Worm (Caenorhabditis elegans) whole organism, young adult: ENCODE results near the gene psd-1.

ENCODE experiments used
- F33H1.4 ChIP-seq: fragments of 200-800 bp; sonication (Bioruptor generic); IDR thresholded peaks from 2 replicates; pipeline ENCODE4 v1.3.6; 2022; ENCODE audit warnings: missing genetic modification reagents, missing genetic modification characterization, missing compliant biosample characterization
- Y79H2A.3 ChIP-seq: fragments of 200-800 bp; sonication (Bioruptor generic); conservative IDR thresholded peaks from 2 replicates; pipeline ENCODE4 v1.3.6; 2022; ENCODE audit warnings: missing genetic modification reagents, missing genetic modification characterization, missing compliant biosample characterization
- attf-5 ChIP-seq: fragments of 200-800 bp; sonication (Bioruptor generic); optimal IDR thresholded peaks from 2 replicates; lab custom pipeline; 2018; ENCODE audit warnings: mild to moderate bottlenecking, missing genetic modification characterization, missing compliant biosample characterization
- bed-1 ChIP-seq: fragments of 200-800 bp; sonication (Bioruptor generic); IDR thresholded peaks from 2 replicates; pipeline ENCODE4 v1.3.6; 2022; ENCODE audit warnings: missing genetic modification reagents, missing genetic modification characterization, missing compliant biosample characterization
- cebp-1 ChIP-seq, 2 experiments: fragments of 200-800 bp in 1 of 2; sonication (Bioruptor generic) in 1 of 2; sonication (generic microtip) in 1 of 2; IDR thresholded peaks in 1 of 2; optimal IDR thresholded peaks in 1 of 2; 2 replicates each; pipeline versions ENCODE4 v1.3.6 to Lab custom; 2017 to 2022; ENCODE audit warnings: missing compliant biosample characterization in 2 of 2, missing genetic modification characterization in 2 of 2, mild to moderate bottlenecking in 1 of 2, missing genetic modification reagents in 1 of 2, moderate library complexity in 1 of 2
- ceh-40 ChIP-seq: fragments of 200-800 bp; sonication (Bioruptor generic); IDR thresholded peaks from 2 replicates; pipeline ENCODE4 v1.3.6; 2022; ENCODE audit warnings: missing genetic modification characterization, missing compliant biosample characterization
- ceh-79 ChIP-seq: sonication (generic microtip); optimal IDR thresholded peaks from 2 replicates; lab custom pipeline; 2017; ENCODE audit warnings: mild to moderate bottlenecking, missing genetic modification characterization, missing compliant biosample characterization
- die-1 ChIP-seq: sonication (generic microtip); optimal IDR thresholded peaks from 2 replicates; lab custom pipeline; 2016; ENCODE audit warnings: missing genotype, mild to moderate bottlenecking, missing genetic modification characterization, missing compliant biosample characterization
- dpl-1 ChIP-seq: fragments of 150-350 bp; optimal IDR thresholded peaks from 2 replicates; lab custom pipeline; 2014; ENCODE audit warnings: missing biosample characterization, missing genetic modification reagents, missing genetic modification characterization
- efl-1 ChIP-seq: fragments of 150-350 bp; optimal IDR thresholded peaks from 2 replicates; lab custom pipeline; 2014; ENCODE audit warnings: missing biosample characterization, missing genetic modification reagents, missing genetic modification characterization
- egl-44 ChIP-seq: fragments of 200-800 bp; sonication (Bioruptor generic); IDR thresholded peaks from 2 replicates; pipeline ENCODE4 v1.3.6; 2022; ENCODE audit warnings: missing genetic modification reagents, missing genetic modification characterization, missing compliant biosample characterization
- ets-4 ChIP-seq: fragments of 200-800 bp; sonication (Bioruptor generic); optimal IDR thresholded peaks from 2 replicates; lab custom pipeline; 2018; ENCODE audit warnings: mild to moderate bottlenecking, missing genetic modification characterization, missing compliant biosample characterization
- hlh-12 ChIP-seq: sonication (generic microtip); optimal IDR thresholded peaks from 2 replicates; lab custom pipeline; 2016; ENCODE audit warnings: missing genetic modification characterization, missing compliant biosample characterization
- hmg-1.2 ChIP-seq: fragments of 200-800 bp; sonication (Bioruptor generic); IDR thresholded peaks from 2 replicates; pipeline ENCODE4 v1.3.6; 2022; ENCODE audit warnings: missing genetic modification reagents, missing genetic modification characterization, missing compliant biosample characterization
- lin-26 ChIP-seq: fragments of 200-800 bp; sonication (Bioruptor generic); IDR thresholded peaks from 2 replicates; pipeline ENCODE4 v1.3.6; 2022; ENCODE audit warnings: missing genetic modification reagents, missing genetic modification characterization, missing compliant biosample characterization
- lin-35 ChIP-seq, 3 experiments: fragments of 150-350 bp in 2 of 3; sonication (generic microtip) in 1 of 3; optimal IDR thresholded peaks; 2 replicates each; lab custom pipeline; 2014 to 2018; ENCODE audit warnings: missing biosample characterization in 3 of 3, missing genetic modification characterization in 3 of 3, missing genetic modification reagents in 3 of 3
- lin-40 ChIP-seq: sonication (generic microtip); optimal IDR thresholded peaks from 2 replicates; lab custom pipeline; 2016; ENCODE audit warnings: missing genetic modification characterization, mild to moderate bottlenecking, missing compliant biosample characterization, missing genotype, missing genetic modification reagents
- lin-54 ChIP-seq: fragments of 200-800 bp; sonication (Bioruptor generic); optimal IDR thresholded peaks from 2 replicates; lab custom pipeline; 2018; ENCODE audit warnings: mild to moderate bottlenecking, missing genetic modification characterization, missing compliant biosample characterization
- lir-1 ChIP-seq: fragments of 200-800 bp; sonication (Bioruptor generic); conservative IDR thresholded peaks from 2 replicates; pipeline ENCODE4 v1.3.6; 2022; ENCODE audit warnings: missing genetic modification reagents, missing genetic modification characterization, missing compliant biosample characterization
- lsl-1 ChIP-seq: fragments of 200-800 bp; sonication (Bioruptor generic); optimal IDR thresholded peaks from 2 replicates; lab custom pipeline; 2018; ENCODE audit warnings: mild to moderate bottlenecking, missing genetic modification characterization, moderate library complexity, missing compliant biosample characterization
- madf-10 ChIP-seq: sonication (generic microtip); optimal IDR thresholded peaks from 2 replicates; lab custom pipeline; 2016; ENCODE audit warnings: mild to moderate bottlenecking, missing genetic modification characterization, missing compliant biosample characterization
- mcd-1 ChIP-seq: fragments of 200-800 bp; sonication (Bioruptor generic); IDR thresholded peaks from 2 replicates; pipeline ENCODE4 v1.3.6; 2022; ENCODE audit warnings: missing genetic modification reagents, missing genetic modification characterization, missing compliant biosample characterization
- nfya-2 ChIP-seq: fragments of 200-800 bp; sonication (Bioruptor generic); IDR thresholded peaks from 2 replicates; pipeline ENCODE4 v1.3.6; 2022; ENCODE audit warnings: missing genetic modification reagents, missing genetic modification characterization, missing compliant biosample characterization
- nhr-179 ChIP-seq: sonication (generic microtip); optimal IDR thresholded peaks from 2 replicates; lab custom pipeline; 2016; ENCODE audit warnings: mild to moderate bottlenecking, missing genetic modification characterization, missing compliant biosample characterization
- nhr-80 ChIP-seq: sonication (generic microtip); optimal IDR thresholded peaks from 2 replicates; lab custom pipeline; 2016; ENCODE audit warnings: missing genetic modification characterization, missing compliant biosample characterization
- nhr-90 ChIP-seq: sonication (generic microtip); optimal IDR thresholded peaks from 2 replicates; lab custom pipeline; 2016; ENCODE audit warnings: missing genotype, mild to moderate bottlenecking, missing genetic modification characterization, missing compliant biosample characterization
- pbrm-1 ChIP-seq: fragments of 200-800 bp; sonication (Bioruptor generic); IDR thresholded peaks from 2 replicates; pipeline ENCODE4 v1.3.6; 2022; ENCODE audit warnings: missing genetic modification reagents, missing genetic modification characterization, missing compliant biosample characterization
- pha-4 ChIP-seq: fragments of 150-350 bp; sonication (generic microtip); optimal IDR thresholded peaks from 2 replicates; lab custom pipeline; 2014; ENCODE audit warnings: missing biosample characterization, missing genetic modification reagents, missing genetic modification characterization
- repo-1 ChIP-seq: sonication (generic microtip); optimal IDR thresholded peaks from 2 replicates; lab custom pipeline; 2017; ENCODE audit warnings: mild to moderate bottlenecking, missing genetic modification characterization, missing compliant biosample characterization
- sdz-38 ChIP-seq: sonication (generic microtip); optimal IDR thresholded peaks from 2 replicates; lab custom pipeline; 2016; ENCODE audit warnings: missing genotype, missing genetic modification characterization, missing compliant biosample characterization
- snpc-4 ChIP-seq, 5 experiments: fragments of 150-350 bp in 1 of 5; sonication (generic microtip) in 4 of 5; optimal IDR thresholded peaks; 2 replicates each; lab custom pipeline; 2014 to 2018; ENCODE audit warnings: missing genetic modification characterization in 5 of 5, missing biosample characterization in 3 of 5, antibody characterized with exemption in 2 of 5, mild to moderate bottlenecking in 2 of 5, missing compliant biosample characterization in 2 of 5, missing genotype in 2 of 5, moderate library complexity in 2 of 5, missing genetic modification reagents in 1 of 5
- somi-1 ChIP-seq: fragments of 200-800 bp; sonication (Bioruptor generic); optimal IDR thresholded peaks from 2 replicates; lab custom pipeline; 2018; ENCODE audit warnings: mild to moderate bottlenecking, missing genetic modification characterization, missing compliant biosample characterization
- tbx-9 ChIP-seq: sonication (generic microtip); optimal IDR thresholded peaks from 2 replicates; lab custom pipeline; 2016; ENCODE audit warnings: borderline replicate concordance, missing genetic modification characterization, inconsistent platforms, missing compliant biosample characterization
- ztf-26 ChIP-seq: sonication (generic microtip); optimal IDR thresholded peaks from 2 replicates; lab custom pipeline; 2017; ENCODE audit warnings: missing genetic modification characterization, missing compliant biosample characterization
- ztf-3 ChIP-seq: fragments of 200-800 bp; sonication (Bioruptor generic); optimal IDR thresholded peaks from 2 replicates; lab custom pipeline; 2018; ENCODE audit warnings: mild to moderate bottlenecking, missing genetic modification characterization, missing compliant biosample characterization

Gene psd-1

DNA sequence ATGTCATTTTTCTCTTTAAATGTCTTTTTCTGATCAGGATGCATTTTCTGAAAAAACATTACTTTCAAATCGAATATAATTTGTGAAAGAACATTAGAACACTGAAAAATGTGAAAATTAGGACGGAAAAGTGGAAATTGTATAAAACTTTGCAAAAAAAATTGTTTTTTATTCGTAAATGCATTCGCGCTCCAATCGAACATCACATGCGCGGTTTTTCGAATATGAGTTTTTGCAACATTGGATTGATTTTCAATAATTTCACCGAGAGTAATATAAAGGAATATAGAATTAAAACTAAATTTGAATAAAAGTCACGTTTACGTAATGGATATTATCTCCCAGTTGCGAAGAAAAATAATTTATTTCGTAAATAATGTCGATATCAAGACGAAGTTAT lies 2.0 kb upstream of the psd-1 start, which contains the start of the genes spot-1 and B0361.11:
spot-1 (minus strand) TSS at position 47 of the 400 bp plus-strand sequence.
B0361.11 (plus strand) TSS at position 372 of the 400 bp plus-strand sequence.
- no peak for TF ChIP-seq ceh-40 (GFP tag; lab: Robert Waterston, UW)
- peak; percentile 42 for TF ChIP-seq dpl-1 (GFP tag; lab: Kevin White, UChicago)
- TF ChIP-seq mcd-1 (GFP tag; lab: Robert Waterston, UW): peak; percentile 88
- no peak for TF ChIP-seq snpc-4 (GFP tag; optimal IDR thresholded peaks at IDR 0.05; lab: Kevin White, UChicago)
- TF ChIP-seq snpc-4 (tag; optimal IDR thresholded peaks at IDR 0.05; lab: Kevin White, UChicago): peak in 2 of 4 experiments; percentile 12 to 48
- no peak for TF ChIP-seq repo-1 (tag; lab: Kevin White, UChicago)
- no peak for TF ChIP-seq sdz-38 (tag; lab: Kevin White, UChicago)
- no peak for TF ChIP-seq lsl-1 (GFP tag; lab: Kevin White, UChicago)
- no peak for TF ChIP-seq ztf-26
- TF ChIP-seq lin-54 (GFP tag; lab: Kevin White, UChicago): peak; percentile 87
- peak; percentile 75 for TF ChIP-seq efl-1 (GFP tag; lab: Kevin White, UChicago)
- no peak for TF ChIP-seq hlh-12
- peak; percentile 1 to 77 (median 27) for TF ChIP-seq lin-35 (GFP tag; optimal IDR thresholded peaks at IDR 0.05; lab: Kevin White, UChicago)
- TF ChIP-seq bed-1 (GFP tag; lab: Robert Waterston, UW): no peak
- no peak for TF ChIP-seq die-1 (tag; lab: Kevin White, UChicago)

- TF ChIP-seq hmg-1.2: no peak
- TF ChIP-seq lir-1 (GFP tag; lab: Robert Waterston, UW): no peak
- TF ChIP-seq egl-44 (GFP tag; lab: Robert Waterston, UW): no peak
- TF ChIP-seq nhr-179 (tag; lab: Kevin White, UChicago): no peak
- no peak for TF ChIP-seq F33H1.4 (GFP tag; lab: Robert Waterston, UW)
- TF ChIP-seq nfya-2: no peak
- no peak for TF ChIP-seq efl-1 (GFP tag; lab: Kevin White, UChicago)
- no peak for TF ChIP-seq tbx-9 (tag; lab: Kevin White, UChicago)
- no peak for TF ChIP-seq hlh-12
- TF ChIP-seq ztf-3 (GFP tag; lab: Kevin White, UChicago): no peak
- no peak for TF ChIP-seq madf-10
- TF ChIP-seq Y79H2A.3 (GFP tag; lab: Robert Waterston, UW): no peak
Observed at ce11 chrIII:7273718-7274117, 1.5 kb downstream of the psd-1 start.

DNA sequence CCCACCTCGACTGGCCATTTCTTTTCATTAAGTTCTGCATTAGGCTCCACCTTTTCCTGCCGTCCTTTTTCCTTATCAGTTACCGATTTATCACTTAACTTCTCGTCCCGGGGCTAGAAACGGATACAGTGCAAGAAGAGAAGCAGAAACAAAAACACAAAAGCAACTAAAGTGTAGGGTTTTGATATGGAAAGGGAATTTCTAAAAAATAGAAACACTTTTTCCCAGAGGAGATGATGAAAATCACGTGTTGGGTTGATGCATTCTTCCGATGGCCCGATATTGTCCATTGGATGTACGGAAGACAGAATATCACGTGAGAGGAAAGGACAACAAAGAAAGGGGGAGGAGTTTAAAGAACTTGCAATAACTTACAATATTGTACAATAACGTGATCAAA lies 2.4 kb downstream of the psd-1 start:
- TF ChIP-seq lin-26 (GFP tag; lab: Robert Waterston, UW): peak; percentile 42; the same call in 1 of the 2 replicates
- peak; percentile 59 for TF ChIP-seq somi-1 (GFP tag; lab: Kevin White, UChicago)
- TF ChIP-seq pha-4: no peak
- no peak for TF ChIP-seq ets-4 (GFP tag; lab: Kevin White, UChicago)
- TF ChIP-seq mcd-1 (GFP tag; lab: Robert Waterston, UW): 0 out of 2 replicates have a peak, but pooled peaks have one; percentile 19
- TF ChIP-seq attf-5 (GFP tag; lab: Kevin White, UChicago): no peak
- peak; percentile 37; the same call in 1 of the 2 replicates for TF ChIP-seq pbrm-1 (GFP tag; lab: Robert Waterston, UW)
- peak; percentile 63 for TF ChIP-seq ztf-26
- TF ChIP-seq lin-54 (GFP tag; lab: Kevin White, UChicago): peak; percentile 3
- no peak for TF ChIP-seq cebp-1 (GFP tag; IDR thresholded peaks at IDR 0.05; lab: Robert Waterston, UW)
- peak; percentile 45 for TF ChIP-seq cebp-1 (tag; optimal IDR thresholded peaks at IDR 0.05; lab: Kevin White, UChicago)
- TF ChIP-seq nhr-90 (tag; lab: Kevin White, UChicago): peak; percentile 8
- peak; percentile 52 for TF ChIP-seq nhr-80 (tag; lab: Kevin White, UChicago)
- TF ChIP-seq lin-40 (tag; lab: Kevin White, UChicago): peak; percentile 51
- peak; percentile 8 for TF ChIP-seq die-1 (tag; lab: Kevin White, UChicago)
- no peak for TF ChIP-seq ceh-79 (tag; lab: Kevin White, UChicago)
